Worm (Caenorhabditis elegans) whole organism, young adult: ENCODE results near the gene col-163.

Source experiments
- F49E8.2 ChIP-seq: sonication (generic microtip); optimal IDR thresholded peaks from 3 replicates; lab custom pipeline; 2017; ENCODE audit warnings: missing genetic modification characterization, mild to moderate bottlenecking, missing compliant biosample characterization, antibody characterized with exemption, moderate library complexity; ENCODE audit not compliant: insufficient read depth
- F55B11.4 ChIP-seq: sonication (generic microtip); optimal IDR thresholded peaks from 2 replicates; lab custom pipeline; 2016; ENCODE audit warnings: missing compliant biosample characterization, missing genetic modification characterization, borderline replicate concordance; ENCODE audit not compliant: insufficient read depth
- F57A8.1 ChIP-seq: fragments of 200-800 bp; sonication (Bioruptor generic); optimal IDR thresholded peaks from 2 replicates; lab custom pipeline; 2018; ENCODE audit warnings: mild to moderate bottlenecking, missing genetic modification characterization, moderate library complexity, missing compliant biosample characterization
- T26A5.8 ChIP-seq: sonication (generic microtip); optimal IDR thresholded peaks from 2 replicates; lab custom pipeline; 2016; ENCODE audit warnings: missing genetic modification characterization, missing compliant biosample characterization
- Y53F4B.3 ChIP-seq: fragments of 200-800 bp; sonication (Bioruptor generic); IDR thresholded peaks from 2 replicates; pipeline ENCODE4 v1.3.6; 2022; ENCODE audit warnings: missing genetic modification reagents, missing genetic modification characterization, missing compliant biosample characterization
- Y79H2A.3 ChIP-seq: fragments of 200-800 bp; sonication (Bioruptor generic); conservative IDR thresholded peaks from 2 replicates; pipeline ENCODE4 v1.3.6; 2022; ENCODE audit warnings: missing genetic modification reagents, missing genetic modification characterization, missing compliant biosample characterization
- attf-6 ChIP-seq: fragments of 200-800 bp; sonication (Bioruptor generic); IDR thresholded peaks from 2 replicates; pipeline ENCODE4 v1.3.6; 2022; ENCODE audit warnings: missing genetic modification reagents, missing genetic modification characterization, missing compliant biosample characterization
- ceh-100 ChIP-seq: fragments of 200-800 bp; sonication (Bioruptor generic); IDR thresholded peaks from 2 replicates; pipeline ENCODE4 v1.3.6; 2022; ENCODE audit warnings: missing genetic modification reagents, missing genetic modification characterization, missing compliant biosample characterization
- ceh-40 ChIP-seq: fragments of 200-800 bp; sonication (Bioruptor generic); IDR thresholded peaks from 2 replicates; pipeline ENCODE4 v1.3.6; 2022; ENCODE audit warnings: missing genetic modification characterization, missing compliant biosample characterization
- ceh-58 ChIP-seq: fragments of 200-800 bp; sonication (Bioruptor generic); IDR thresholded peaks from 2 replicates; pipeline ENCODE4 v1.3.6; 2022; ENCODE audit warnings: missing genetic modification characterization, missing compliant biosample characterization
- ceh-79 ChIP-seq: sonication (generic microtip); optimal IDR thresholded peaks from 2 replicates; lab custom pipeline; 2017; ENCODE audit warnings: mild to moderate bottlenecking, missing genetic modification characterization, missing compliant biosample characterization
- dpff-1 ChIP-seq: sonication (generic microtip); optimal IDR thresholded peaks from 2 replicates; lab custom pipeline; 2017; ENCODE audit warnings: mild to moderate bottlenecking, missing genetic modification characterization, missing compliant biosample characterization
- egl-18 ChIP-seq: fragments of 200-800 bp; sonication (Bioruptor generic); IDR thresholded peaks from 2 replicates; pipeline ENCODE4 v1.3.6; 2022; ENCODE audit warnings: missing genetic modification reagents, missing genetic modification characterization, missing compliant biosample characterization
- fkh-3 ChIP-seq: sonication (generic microtip); optimal IDR thresholded peaks from 2 replicates; lab custom pipeline; 2016; ENCODE audit warnings: mild to moderate bottlenecking, missing genetic modification characterization, missing compliant biosample characterization
- hmg-1.2 ChIP-seq: fragments of 200-800 bp; sonication (Bioruptor generic); IDR thresholded peaks from 2 replicates; pipeline ENCODE4 v1.3.6; 2022; ENCODE audit warnings: missing genetic modification reagents, missing genetic modification characterization, missing compliant biosample characterization
- hsf-1 ChIP-seq: fragments of 200-800 bp; sonication (Bioruptor generic); IDR thresholded peaks from 2 replicates; pipeline ENCODE4 v1.3.6; 2022; ENCODE audit warnings: missing genetic modification reagents, missing genetic modification characterization, missing compliant biosample characterization
- lin-54 ChIP-seq: fragments of 200-800 bp; sonication (Bioruptor generic); optimal IDR thresholded peaks from 2 replicates; lab custom pipeline; 2018; ENCODE audit warnings: mild to moderate bottlenecking, missing genetic modification characterization, missing compliant biosample characterization
- lsy-27 ChIP-seq: sonication (generic microtip); optimal IDR thresholded peaks from 2 replicates; lab custom pipeline; 2017; ENCODE audit warnings: missing genetic modification characterization, mild to moderate bottlenecking, missing compliant biosample characterization, antibody characterized with exemption, missing genotype, borderline replicate concordance; ENCODE audit not compliant: insufficient read depth
- madf-10 ChIP-seq: sonication (generic microtip); optimal IDR thresholded peaks from 2 replicates; lab custom pipeline; 2016; ENCODE audit warnings: mild to moderate bottlenecking, missing genetic modification characterization, missing compliant biosample characterization
- madf-3 ChIP-seq: fragments of 200-800 bp; sonication (Bioruptor generic); IDR thresholded peaks from 2 replicates; pipeline ENCODE4 v1.3.6; 2022; ENCODE audit warnings: missing genetic modification reagents, missing genetic modification characterization, missing compliant biosample characterization
- nhr-120 ChIP-seq: fragments of 200-800 bp; sonication (Bioruptor generic); IDR thresholded peaks from 2 replicates; pipeline ENCODE4 v1.3.6; 2022; ENCODE audit warnings: missing genetic modification characterization, missing compliant biosample characterization
- nhr-179 ChIP-seq: sonication (generic microtip); optimal IDR thresholded peaks from 2 replicates; lab custom pipeline; 2016; ENCODE audit warnings: mild to moderate bottlenecking, missing genetic modification characterization, missing compliant biosample characterization
- nhr-27 ChIP-seq: fragments of 200-800 bp; sonication (Bioruptor generic); optimal IDR thresholded peaks from 2 replicates; lab custom pipeline; 2018; ENCODE audit warnings: mild to moderate bottlenecking, missing genetic modification characterization, moderate library complexity, missing compliant biosample characterization
- repo-1 ChIP-seq: sonication (generic microtip); optimal IDR thresholded peaks from 2 replicates; lab custom pipeline; 2017; ENCODE audit warnings: mild to moderate bottlenecking, missing genetic modification characterization, missing compliant biosample characterization
- sdz-38 ChIP-seq: sonication (generic microtip); optimal IDR thresholded peaks from 2 replicates; lab custom pipeline; 2016; ENCODE audit warnings: missing genotype, missing genetic modification characterization, missing compliant biosample characterization
- snpc-4 ChIP-seq, 5 experiments: fragments of 150-350 bp in 1 of 5; sonication (generic microtip) in 4 of 5; optimal IDR thresholded peaks; 2 replicates each; lab custom pipeline; 2014 to 2018; ENCODE audit warnings: missing genetic modification characterization in 5 of 5, missing biosample characterization in 3 of 5, antibody characterized with exemption in 2 of 5, mild to moderate bottlenecking in 2 of 5, missing compliant biosample characterization in 2 of 5, missing genotype in 2 of 5, moderate library complexity in 2 of 5, missing genetic modification reagents in 1 of 5
- tbp1 ChIP-seq: fragments of 200-800 bp; sonication (Bioruptor generic); optimal IDR thresholded peaks from 2 replicates; lab custom pipeline; 2018; ENCODE audit warnings: mild to moderate bottlenecking, missing genetic modification characterization, missing compliant biosample characterization
- tlf-1 ChIP-seq: fragments of 200-800 bp; sonication (Bioruptor generic); optimal IDR thresholded peaks from 2 replicates; lab custom pipeline; 2018; ENCODE audit warnings: mild to moderate bottlenecking, missing genetic modification characterization, missing compliant biosample characterization
- unc-62 ChIP-seq: fragments of 150-350 bp; optimal IDR thresholded peaks from 2 replicates; lab custom pipeline; 2014; ENCODE audit warnings: missing biosample characterization, missing genetic modification reagents, missing genetic modification characterization
- zim-3 ChIP-seq: sonication (generic microtip); optimal IDR thresholded peaks from 2 replicates; lab custom pipeline; 2017; ENCODE audit warnings: mild to moderate bottlenecking, missing genetic modification characterization, moderate library complexity, missing compliant biosample characterization
- ztf-22 ChIP-seq: fragments of 200-800 bp; sonication (Bioruptor generic); optimal IDR thresholded peaks from 2 replicates; lab custom pipeline; 2018; ENCODE audit warnings: mild to moderate bottlenecking, missing genetic modification characterization, moderate library complexity, missing compliant biosample characterization
- ztf-25 ChIP-seq: fragments of 200-800 bp; sonication (Bioruptor generic); IDR thresholded peaks from 2 replicates; pipeline ENCODE4 v1.3.6; 2022; ENCODE audit warnings: missing genetic modification reagents, missing genetic modification characterization, missing compliant biosample characterization
- ztf-26 ChIP-seq: sonication (generic microtip); optimal IDR thresholded peaks from 2 replicates; lab custom pipeline; 2017; ENCODE audit warnings: missing genetic modification characterization, missing compliant biosample characterization
- ztf-28 ChIP-seq: fragments of 200-800 bp; sonication (Bioruptor generic); IDR thresholded peaks from 2 replicates; pipeline ENCODE4 v1.3.6; 2022; ENCODE audit warnings: missing genetic modification reagents, missing genetic modification characterization, missing compliant biosample characterization

Gene col-163

ce11 chrV:20580511-20581040 lies 19.3 kb upstream of the col-163 start, which contains the start of gene F26F2.7 (continued):
- no peak for TF ChIP-seq nhr-179 (tag; lab: Kevin White, UChicago)
- TF ChIP-seq ceh-58 (GFP tag; lab: Robert Waterston, UW) = no peak
- TF ChIP-seq ztf-25 (GFP tag; lab: Robert Waterston, UW) = no peak
- TF ChIP-seq ztf-28 (GFP tag; lab: Robert Waterston, UW) = no peak
- TF ChIP-seq tlf-1 (GFP tag; lab: Kevin White, UChicago) = peak; percentile 92
- TF ChIP-seq ztf-26 (tag; lab: Kevin White, UChicago) = peak; percentile 76
- no peak for TF ChIP-seq fkh-3 (tag; lab: Kevin White, UChicago)
- no peak for TF ChIP-seq ztf-22
- no peak for TF ChIP-seq nhr-27 (tag; lab: Kevin White, UChicago)
- peak; percentile 29; the same call in 1 of the 2 replicates for TF ChIP-seq Y79H2A.3 (GFP tag; lab: Robert Waterston, UW)

ce11 chrV:20594746-20595145 lies 5.1 kb upstream of the col-163 start, which contains the start of gene F26F2.10:
F26F2.10 (minus strand) TSS chrV:20594846.
- TF ChIP-seq egl-18 = no peak
- no peak for TF ChIP-seq zim-3
- no peak for TF ChIP-seq ceh-100 (GFP tag; lab: Robert Waterston, UW)
- no peak for TF ChIP-seq dpff-1 (tag; lab: Kevin White, UChicago)
- no peak for TF ChIP-seq ceh-40 (GFP tag; lab: Robert Waterston, UW)
- TF ChIP-seq ztf-28 (GFP tag; lab: Robert Waterston, UW) = no peak
- no peak for TF ChIP-seq attf-6
- TF ChIP-seq F57A8.1 (GFP tag; lab: Kevin White, UChicago) = no peak
- TF ChIP-seq lin-54 (GFP tag; lab: Kevin White, UChicago) = no peak
- no peak for TF ChIP-seq nhr-120 (GFP tag; lab: Robert Waterston, UW)
- no peak for TF ChIP-seq F49E8.2 (tag; lab: Kevin White, UChicago)
- no peak for TF ChIP-seq repo-1 (tag; lab: Kevin White, UChicago)
- no peak for TF ChIP-seq unc-62 (GFP tag; lab: Kevin White, UChicago)
- TF ChIP-seq, all 124 proteins: peak for 0

ce11 chrV:20595653-20596052 lies 4.2 kb upstream of the col-163 start, which contains the start of gene F26F2.11:
F26F2.11 (minus strand) TSS chrV:20595753.
- TF ChIP-seq hsf-1 (GFP tag; lab: Robert Waterston, UW) (no peak), T26A5.8 (no peak), ceh-79 (tag; lab: Kevin White, UChicago) (no peak), F55B11.4 (tag; lab: Kevin White, UChicago) (no peak), sdz-38 (tag; lab: Kevin White, UChicago) (no peak), snpc-4 (GFP tag; optimal IDR thresholded peaks at IDR 0.05; lab: Kevin White, UChicago) (no peak), snpc-4 (tag; optimal IDR thresholded peaks at IDR 0.05; lab: Kevin White, UChicago) (no peak), lsy-27 (tag; lab: Kevin White, UChicago) (no peak), hmg-1.2 (no peak), madf-10 (tag; lab: Kevin White, UChicago) (no peak), madf-3 (no peak), Y53F4B.3 (GFP tag; lab: Robert Waterston, UW) (no peak), tbp1 (GFP tag; lab: Kevin White, UChicago) (no peak), nhr-179 (tag; lab: Kevin White, UChicago) (no peak)
- TF ChIP-seq, all 124 proteins: peak for 0
